Worm (Caenorhabditis elegans) whole organism, L4/young adult: ENCODE measurements around the gene F39B3.3.

Source experiments
- W03F9.2 ChIP-seq: fragments of 150-350 bp; optimal IDR thresholded peaks from 2 replicates; lab custom pipeline; 2014; ENCODE audit warnings: missing biosample characterization, missing genetic modification characterization
- dao-5 ChIP-seq: sonication (generic microtip); optimal IDR thresholded peaks from 2 replicates; lab custom pipeline; 2016; ENCODE audit warnings: missing genotype, missing genetic modification characterization, moderate library complexity, missing compliant biosample characterization
- him-1 ChIP-seq: sonication (generic microtip); optimal IDR thresholded peaks from 2 replicates; lab custom pipeline; 2016; ENCODE audit warnings: missing genotype, missing genetic modification reagents, missing genetic modification characterization, missing compliant biosample characterization

DNA sequence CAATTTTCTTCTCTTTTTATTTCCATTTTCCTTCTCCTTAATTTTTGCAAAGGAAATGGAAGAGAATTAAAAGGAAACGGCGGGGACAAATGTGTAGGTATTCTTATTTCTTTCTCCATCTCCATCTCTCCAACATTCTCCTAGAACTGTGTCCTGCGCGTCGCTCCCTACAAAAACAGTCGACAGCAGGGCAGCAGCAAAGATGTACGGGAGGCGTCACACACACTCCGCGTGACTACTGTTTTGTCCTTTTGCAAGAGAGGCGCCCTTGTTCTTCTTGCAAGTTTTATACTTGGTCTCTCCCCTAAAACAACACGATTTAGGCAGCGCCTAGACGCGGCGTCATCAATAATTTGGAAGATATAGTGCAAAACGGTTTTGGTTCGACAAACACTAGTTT lies 38.9 kb downstream of the F39B3.3 start:
- TF ChIP-seq W03F9.2 (tag; lab: Kevin White, UChicago) (no peak), dao-5 (no peak), him-1 (no peak)
